Fruit fly (Drosophila melanogaster) whole organism, adult: ENCODE data around the gene RagA-B.
A peak's percentile ranks its signal among the peaks of the same experiment; 100 is the strongest.

Experiments used
- CG12768 ChIP-seq: fragments of 200-800 bp; sonication (Bioruptor generic); optimal IDR thresholded peaks from 2 replicates; lab custom pipeline; 2017; ENCODE audit warnings: missing biosample characterization, missing genetic modification characterization, mild to moderate bottlenecking, moderate library complexity, missing genetic modification reagents
- CG14711 ChIP-seq: fragments of 200-800 bp; sonication (Bioruptor generic); optimal IDR thresholded peaks from 2 replicates; lab custom pipeline; 2018; ENCODE audit warnings: missing biosample characterization, mild to moderate bottlenecking, missing genetic modification characterization, moderate library complexity
- CG1620 ChIP-seq: fragments of 200-800 bp; sonication (Bioruptor generic); optimal IDR thresholded peaks from 2 replicates; lab custom pipeline; 2016; ENCODE audit warnings: missing biosample characterization, missing genetic modification characterization
- CG7045 ChIP-seq: fragments of 200-800 bp; sonication (Bioruptor generic); optimal IDR thresholded peaks from 2 replicates; lab custom pipeline; 2017; ENCODE audit warnings: missing biosample characterization, mild to moderate bottlenecking, missing genetic modification characterization
- CG7101 ChIP-seq: fragments of 200-800 bp; sonication (Bioruptor generic); optimal IDR thresholded peaks from 2 replicates; lab custom pipeline; 2018; ENCODE audit warnings: missing biosample characterization, mild to moderate bottlenecking, missing genetic modification characterization, moderate library complexity
- kay ChIP-seq: fragments of 200-800 bp; sonication (Bioruptor generic); peaks from one replicate; lab custom pipeline; 2016; ENCODE audit warnings: missing biosample characterization, missing genetic modification characterization, borderline replicate concordance
- ovo ChIP-seq: fragments of 200-800 bp; sonication (Bioruptor generic); optimal IDR thresholded peaks from 2 replicates; lab custom pipeline; 2016; ENCODE audit warnings: missing biosample characterization, missing genetic modification characterization
- pad ChIP-seq: fragments of 200-800 bp; sonication (Bioruptor generic); optimal IDR thresholded peaks from 3 replicates; lab custom pipeline; 2017; ENCODE audit warnings: missing biosample characterization, missing genetic modification characterization, mild to moderate bottlenecking, moderate library complexity, missing genetic modification reagents
- tj ChIP-seq: fragments of 200-800 bp; sonication (Bioruptor generic); optimal IDR thresholded peaks from 3 replicates; lab custom pipeline; 2017; ENCODE audit warnings: missing biosample characterization, mild to moderate bottlenecking, missing genetic modification characterization, moderate library complexity

- TF ChIP-seq CG7101 (tag; lab: Kevin White, UChicago) (no peak), tj (GFP tag; lab: Kevin White, UChicago) (no peak), pad (GFP tag; lab: Kevin White, UChicago) (no peak), CG1620 (no peak), ovo (no peak), CG14711 (no peak), CG12768 (GFP tag; lab: Kevin White, UChicago) (peak; percentile 39), kay (no peak), CG7045 (no peak)
Measured at dm6 chr3R:8979850-8980775, 4.0 kb downstream of the RagA-B start.
